Worm (Caenorhabditis elegans) whole organism, L4 larva: ENCODE data around the gene F35E12.2.

ENCODE experiments used
- D1046.2 ChIP-seq: fragments of 200-800 bp; sonication (Bioruptor generic); IDR thresholded peaks from 2 replicates; pipeline ENCODE4 v1.3.6; 2022; ENCODE audit warnings: missing genetic modification characterization, missing compliant biosample characterization
- F26F4.8 ChIP-seq: fragments of 200-800 bp; sonication (Bioruptor generic); conservative IDR thresholded peaks from 2 replicates; pipeline ENCODE4 v1.3.6; 2022; ENCODE audit warnings: missing genetic modification characterization, missing compliant biosample characterization
- R02D3.7 ChIP-seq: fragments of 150-350 bp; sonication (generic microtip); optimal IDR thresholded peaks from 3 replicates; lab custom pipeline; 2014; ENCODE audit warnings: missing biosample characterization, missing genetic modification characterization
- Y105C5A.15 ChIP-seq: fragments of 200-800 bp; sonication (Bioruptor generic); IDR thresholded peaks from 2 replicates; pipeline ENCODE4 v1.3.6; 2022; ENCODE audit warnings: missing genetic modification characterization, missing compliant biosample characterization
- Y5F2A.4 ChIP-seq: fragments of 200-800 bp; sonication (Bioruptor generic); optimal IDR thresholded peaks from 2 replicates; lab custom pipeline; 2018; ENCODE audit warnings: mild to moderate bottlenecking, missing genetic modification characterization, missing compliant biosample characterization
- ZK546.5 ChIP-seq, 2 experiments: sonication (generic microtip); optimal IDR thresholded peaks; 2 replicates each; lab custom pipeline; 2017; ENCODE audit warnings: missing biosample characterization in 2 of 2, missing genetic modification characterization in 2 of 2
- daf-12 ChIP-seq: fragments of 150-350 bp; optimal IDR thresholded peaks from 2 replicates; lab custom pipeline; 2014; ENCODE audit warnings: missing biosample characterization, missing genetic modification reagents, missing genetic modification characterization
- daf-16 ChIP-seq, 3 experiments: sonication (generic microtip); optimal IDR thresholded peaks; 2 replicates each; lab custom pipeline; 2016 to 2017; ENCODE audit warnings: missing genetic modification characterization in 3 of 3, missing genetic modification reagents in 3 of 3, mild to moderate bottlenecking in 2 of 3, missing compliant biosample characterization in 2 of 3, missing biosample characterization in 1 of 3, moderate library complexity in 1 of 3
- dmd-6 ChIP-seq: fragments of 200-800 bp; sonication (Bioruptor generic); IDR thresholded peaks from 2 replicates; pipeline ENCODE4 v1.3.6; 2022; ENCODE audit warnings: missing genetic modification reagents, missing genetic modification characterization, missing compliant biosample characterization
- dpl-1 ChIP-seq: fragments of 150-350 bp; optimal IDR thresholded peaks from 2 replicates; lab custom pipeline; 2014; ENCODE audit warnings: missing biosample characterization, missing genetic modification reagents, missing genetic modification characterization
- duxl-1 ChIP-seq: sonication (generic microtip); optimal IDR thresholded peaks from 2 replicates; lab custom pipeline; 2016; ENCODE audit warnings: mild to moderate bottlenecking, missing genetic modification characterization, moderate library complexity, missing compliant biosample characterization; ENCODE audit not compliant: poor library complexity
- dve-1 ChIP-seq: sonication (generic microtip); optimal IDR thresholded peaks from 2 replicates; lab custom pipeline; 2017; ENCODE audit warnings: antibody characterized with exemption, mild to moderate bottlenecking, missing genetic modification characterization, missing compliant biosample characterization; ENCODE audit not compliant: insufficient read depth
- egl-27 ChIP-seq: sonication (generic microtip); optimal IDR thresholded peaks from 3 replicates; lab custom pipeline; 2017; ENCODE audit warnings: missing biosample characterization, missing genetic modification reagents, missing genetic modification characterization
- egl-43 ChIP-seq: fragments of 200-800 bp; sonication (Bioruptor generic); IDR thresholded peaks from 2 replicates; pipeline ENCODE4 v1.3.6; 2022; ENCODE audit warnings: missing genetic modification reagents, missing genetic modification characterization, missing compliant biosample characterization
- fkh-10 ChIP-seq: fragments of 150-350 bp; optimal IDR thresholded peaks from 2 replicates; lab custom pipeline; 2014; ENCODE audit warnings: missing biosample characterization, missing genetic modification reagents, missing genetic modification characterization
- gei-8 ChIP-seq: fragments of 200-800 bp; sonication (Bioruptor generic); optimal IDR thresholded peaks from 2 replicates; lab custom pipeline; 2018; ENCODE audit warnings: mild to moderate bottlenecking, missing genetic modification characterization, missing compliant biosample characterization
- hlh-11 ChIP-seq: fragments of 200-800 bp; sonication (Bioruptor generic); optimal IDR thresholded peaks from 2 replicates; lab custom pipeline; 2018; ENCODE audit warnings: mild to moderate bottlenecking, missing genetic modification characterization, missing compliant biosample characterization
- hlh-30 ChIP-seq: sonication (generic microtip); optimal IDR thresholded peaks from 2 replicates; lab custom pipeline; 2017; ENCODE audit warnings: antibody characterized with exemption, mild to moderate bottlenecking, missing genetic modification characterization, missing compliant biosample characterization; ENCODE audit not compliant: insufficient read depth
- hmg-1.1 ChIP-seq: fragments of 200-800 bp; sonication (Bioruptor generic); IDR thresholded peaks from 2 replicates; pipeline ENCODE4 v1.3.6; 2022; ENCODE audit warnings: missing genetic modification reagents, missing genetic modification characterization, missing compliant biosample characterization
- lim-7 ChIP-seq: fragments of 200-800 bp; sonication (Bioruptor generic); IDR thresholded peaks from 2 replicates; pipeline ENCODE4 v1.3.6; 2022; ENCODE audit warnings: missing genetic modification characterization, missing compliant biosample characterization
- lin-1 ChIP-seq: fragments of 200-800 bp; sonication (Bioruptor generic); IDR thresholded peaks from 2 replicates; pipeline ENCODE4 v1.3.6; 2022; ENCODE audit warnings: missing genetic modification reagents, missing genetic modification characterization, missing compliant biosample characterization
- lin-13 ChIP-seq: fragments of 150-350 bp; optimal IDR thresholded peaks from 2 replicates; lab custom pipeline; 2014; ENCODE audit warnings: missing biosample characterization, missing genetic modification reagents, missing genetic modification characterization
- lsy-2 ChIP-seq, 2 experiments: fragments of 150-350 bp in 1 of 2; sonication (generic microtip) in 1 of 2; optimal IDR thresholded peaks; 2 replicates each; lab custom pipeline; 2014 to 2017; ENCODE audit warnings: missing biosample characterization in 2 of 2, missing genetic modification characterization in 2 of 2
- mdt-29 ChIP-seq: fragments of 200-800 bp; sonication (Bioruptor generic); IDR thresholded peaks from 2 replicates; pipeline ENCODE4 v1.3.6; 2022; ENCODE audit warnings: missing genetic modification reagents, missing genetic modification characterization, missing compliant biosample characterization
- mep-1 ChIP-seq: fragments of 150-350 bp; sonication (generic microtip); optimal IDR thresholded peaks from 3 replicates; lab custom pipeline; 2014; ENCODE audit warnings: missing biosample characterization, missing genetic modification characterization
- mes-2 ChIP-seq: sonication (generic microtip); optimal IDR thresholded peaks from 2 replicates; lab custom pipeline; 2016; ENCODE audit warnings: missing genotype, mild to moderate bottlenecking, missing genetic modification characterization, missing compliant biosample characterization; ENCODE audit not compliant: poor library complexity, severe bottlenecking
- nhr-28 ChIP-seq: fragments of 150-350 bp; optimal IDR thresholded peaks from 2 replicates; lab custom pipeline; 2014; ENCODE audit warnings: missing biosample characterization, missing genetic modification characterization
- nhr-41 ChIP-seq: fragments of 200-800 bp; sonication (Bioruptor generic); IDR thresholded peaks from 2 replicates; pipeline ENCODE4 v1.3.6; 2022; ENCODE audit warnings: missing genetic modification reagents, missing genetic modification characterization, missing compliant biosample characterization
- nhr-6 ChIP-seq: fragments of 150-350 bp; optimal IDR thresholded peaks from 2 replicates; lab custom pipeline; 2014; ENCODE audit warnings: missing biosample characterization, missing genetic modification characterization
- nhr-77 ChIP-seq: fragments of 150-350 bp; optimal IDR thresholded peaks from 2 replicates; lab custom pipeline; 2014; ENCODE audit warnings: missing biosample characterization, missing genetic modification characterization
- php-3 ChIP-seq: fragments of 200-800 bp; sonication (Bioruptor generic); IDR thresholded peaks from 2 replicates; pipeline ENCODE4 v1.3.6; 2022; ENCODE audit warnings: missing genetic modification reagents, missing genetic modification characterization, missing compliant biosample characterization
- pqm-1 ChIP-seq: sonication (generic microtip); optimal IDR thresholded peaks from 2 replicates; lab custom pipeline; 2017; ENCODE audit warnings: missing biosample characterization, missing genetic modification characterization
- rbr-2 ChIP-seq: sonication (generic microtip); optimal IDR thresholded peaks from 2 replicates; lab custom pipeline; 2016; ENCODE audit warnings: missing genotype, missing genetic modification characterization, missing compliant biosample characterization
- saeg-2 ChIP-seq: fragments of 200-800 bp; sonication (Bioruptor generic); IDR thresholded peaks from 2 replicates; pipeline ENCODE4 v1.3.6; 2022; ENCODE audit warnings: missing genetic modification reagents, missing genetic modification characterization, missing compliant biosample characterization
- set-16 ChIP-seq: fragments of 200-800 bp; sonication (Bioruptor generic); IDR thresholded peaks from 2 replicates; pipeline ENCODE4 v1.3.6; 2022; ENCODE audit warnings: missing genetic modification reagents, missing genetic modification characterization, missing compliant biosample characterization
- spr-1 ChIP-seq: sonication (generic microtip); optimal IDR thresholded peaks from 2 replicates; lab custom pipeline; 2016; ENCODE audit warnings: mild to moderate bottlenecking, missing genetic modification characterization, missing compliant biosample characterization
- unc-39 ChIP-seq: sonication (generic microtip); optimal IDR thresholded peaks from 2 replicates; lab custom pipeline; 2017; ENCODE audit warnings: missing biosample characterization, missing genetic modification characterization
- unc-62 ChIP-seq, 3 experiments: fragments of 150-350 bp in 1 of 3; sonication (generic microtip); optimal IDR thresholded peaks in 2 of 3; peaks in 1 of 3; 1 replicate in 1 of 3; 2 replicates in 2 of 3; lab custom pipeline; 2014 to 2017; ENCODE audit warnings: missing biosample characterization in 3 of 3, missing genetic modification characterization in 3 of 3, missing genetic modification reagents in 3 of 3, missing genotype in 1 of 3
- vab-7 ChIP-seq: fragments of 200-800 bp; sonication (Bioruptor generic); IDR thresholded peaks from 2 replicates; pipeline ENCODE4 v1.3.6; 2022; ENCODE audit warnings: missing genetic modification reagents, missing genetic modification characterization, missing compliant biosample characterization
- ztf-11 ChIP-seq: fragments of 150-350 bp; optimal IDR thresholded peaks from 2 replicates; lab custom pipeline; 2014; ENCODE audit warnings: missing biosample characterization, missing genetic modification characterization

F35E12.2 gene

DNA sequence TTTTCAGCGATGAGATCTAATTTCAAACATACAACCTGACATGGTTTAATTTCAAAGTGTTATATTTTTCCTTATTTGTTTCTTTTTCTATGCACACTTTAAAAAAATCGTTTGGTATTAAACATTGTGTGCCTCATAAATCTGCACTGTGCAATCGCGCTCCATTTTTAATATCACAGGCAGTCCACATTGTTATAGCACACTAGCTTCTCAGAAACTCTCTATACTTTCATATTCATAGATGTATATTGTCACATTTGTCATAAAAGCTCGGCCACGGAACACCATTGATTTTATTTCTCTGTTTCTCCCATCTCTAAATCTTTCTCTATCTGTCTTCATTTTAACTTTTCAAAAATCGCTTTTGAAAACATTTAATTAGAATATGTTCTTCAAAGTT is 32.7 kb upstream of the F35E12.2 start:
- TF ChIP-seq dve-1, result peak; percentile 64
- TF ChIP-seq nhr-6 (tag; lab: Kevin White, UChicago), result peak; percentile 62
- no peak for TF ChIP-seq Y105C5A.15 (GFP tag; lab: Robert Waterston, UW)
- no peak for TF ChIP-seq F26F4.8
- peak; percentile 18 for TF ChIP-seq mep-1 (tag; lab: Kevin White, UChicago)
- TF ChIP-seq hmg-1.1 (GFP tag; lab: Robert Waterston, UW), result 0 out of 2 replicates have a peak, but pooled peaks have one; percentile 27
- no peak for TF ChIP-seq unc-62 (GFP tag; optimal IDR thresholded peaks at IDR 0.05 in 1 of 2; lab: Kevin White, UChicago)
- no peak for TF ChIP-seq unc-62 (tag; optimal IDR thresholded peaks at IDR 0.05; lab: Kevin White, UChicago)
- TF ChIP-seq rbr-2 (tag; lab: Kevin White, UChicago), result peak; percentile 46
- no peak for TF ChIP-seq lin-13 (GFP tag; lab: Kevin White, UChicago)
- TF ChIP-seq hlh-30, result peak; percentile 35
- peak; percentile 7 for TF ChIP-seq dpl-1
- 0 out of 2 replicates have a peak, but pooled peaks have one; percentile 7 for TF ChIP-seq dmd-6 (GFP tag; lab: Robert Waterston, UW)
- TF ChIP-seq D1046.2 (GFP tag; lab: Robert Waterston, UW), result no peak
- TF ChIP-seq lsy-2 (tag; optimal IDR thresholded peaks at IDR 0.05; lab: Kevin White, UChicago), result peak in 1 of 2 experiments; percentile 69
- TF ChIP-seq fkh-10 (GFP tag; lab: Kevin White, UChicago), result peak; percentile 8
- TF ChIP-seq egl-43 (GFP tag; lab: Robert Waterston, UW), result no peak
- no peak for TF ChIP-seq mdt-29
- TF ChIP-seq mes-2 (tag; lab: Kevin White, UChicago), result peak; percentile 67
- no peak for TF ChIP-seq saeg-2 (GFP tag; lab: Robert Waterston, UW)
- TF ChIP-seq, all 104 proteins: peak for 11

DNA sequence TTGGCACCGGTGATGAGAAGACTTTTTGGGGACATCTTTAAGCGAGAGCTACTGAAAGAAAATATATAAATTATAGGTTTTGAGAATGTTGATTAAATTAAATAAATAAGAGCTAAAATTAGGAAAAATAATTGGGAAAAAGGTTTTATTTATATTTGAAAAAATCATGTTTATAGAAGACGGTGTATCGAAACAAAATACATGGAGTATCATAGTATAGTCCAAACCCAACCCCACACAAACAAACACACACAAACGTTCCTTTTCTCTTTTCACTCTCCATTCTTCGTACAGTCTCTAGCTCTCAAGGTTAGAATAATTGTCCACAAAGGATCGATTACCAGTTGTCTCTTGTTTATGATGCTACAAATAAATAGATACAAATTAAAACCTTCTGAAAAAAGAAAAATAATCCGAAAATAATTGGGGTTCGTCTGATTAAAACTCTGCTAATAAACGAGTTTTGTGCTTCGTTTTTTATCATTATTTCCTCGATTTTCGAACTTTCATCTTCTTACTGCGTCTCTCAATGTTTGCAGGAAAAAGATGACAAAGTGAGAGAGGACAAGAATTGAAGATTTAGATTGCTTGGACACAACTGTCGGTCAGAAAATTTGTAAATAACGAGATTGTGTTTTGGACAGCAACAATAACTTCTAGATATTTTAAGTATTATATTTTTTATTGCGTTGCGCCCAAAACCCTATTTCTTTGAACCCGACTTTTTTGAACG is 31.8 kb upstream of the F35E12.2 start, which contains the start of gene F20G2.2:
Gene F20G2.2 (minus strand): TSS at position 51 of the 733 bp plus-strand sequence.
- TF ChIP-seq lim-7 (GFP tag; lab: Robert Waterston, UW), result no peak
- peak; percentile 44 for TF ChIP-seq nhr-28 (tag; lab: Kevin White, UChicago)
- TF ChIP-seq dmd-6 (GFP tag; lab: Robert Waterston, UW), result peak; percentile 45; the same call in 1 of the 2 replicates
- no peak for TF ChIP-seq rbr-2 (tag; lab: Kevin White, UChicago)
- peak in 1 of 2 experiments; percentile 2 for TF ChIP-seq daf-16 (GFP tag; optimal IDR thresholded peaks at IDR 0.05; lab: Kevin White, UChicago)
- peak; percentile 21 for TF ChIP-seq daf-16 (tag; optimal IDR thresholded peaks at IDR 0.05; lab: Kevin White, UChicago)
- peak; percentile 1 for TF ChIP-seq mep-1 (tag; lab: Kevin White, UChicago)
- peak; percentile 34 for TF ChIP-seq hlh-11 (tag; lab: Kevin White, UChicago)
- TF ChIP-seq mes-2 (tag; lab: Kevin White, UChicago), result no peak
- TF ChIP-seq vab-7 (GFP tag; lab: Robert Waterston, UW), result no peak
- no peak for TF ChIP-seq spr-1 (tag; lab: Kevin White, UChicago)
- peak; percentile 35 for TF ChIP-seq dve-1
- no peak for TF ChIP-seq R02D3.7 (tag; lab: Kevin White, UChicago)
- TF ChIP-seq, all 104 proteins: peak for 6

DNA sequence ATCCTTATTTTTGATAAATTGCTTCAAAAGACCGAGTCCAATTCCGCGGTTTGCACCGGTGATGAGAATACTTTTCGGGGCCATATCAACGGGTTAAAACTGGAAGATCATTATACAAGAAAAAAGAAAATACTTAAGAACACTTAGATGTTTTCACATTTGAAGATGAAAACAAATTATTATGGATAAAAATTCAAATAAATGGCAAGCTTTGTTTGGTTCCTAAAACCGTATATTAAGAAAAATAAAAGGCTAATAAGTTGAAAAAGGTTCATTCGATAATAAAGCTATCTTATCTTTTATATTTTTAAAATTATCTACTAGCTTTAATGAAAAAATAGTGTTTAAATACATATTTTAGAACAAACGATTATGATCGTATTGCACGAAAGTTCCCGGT is 28.8 kb upstream of the F35E12.2 start, which contains the start of gene F20G2.1:
Gene F20G2.1 (minus strand): TSS at position 101 of the 400 bp plus-strand sequence.
- TF ChIP-seq egl-27, result no peak
- no peak for TF ChIP-seq nhr-77 (tag; lab: Kevin White, UChicago)
- TF ChIP-seq daf-16 (GFP tag; optimal IDR thresholded peaks at IDR 0.05; lab: Kevin White, UChicago), result no peak
- no peak for TF ChIP-seq daf-16 (tag; optimal IDR thresholded peaks at IDR 0.05; lab: Kevin White, UChicago)

DNA sequence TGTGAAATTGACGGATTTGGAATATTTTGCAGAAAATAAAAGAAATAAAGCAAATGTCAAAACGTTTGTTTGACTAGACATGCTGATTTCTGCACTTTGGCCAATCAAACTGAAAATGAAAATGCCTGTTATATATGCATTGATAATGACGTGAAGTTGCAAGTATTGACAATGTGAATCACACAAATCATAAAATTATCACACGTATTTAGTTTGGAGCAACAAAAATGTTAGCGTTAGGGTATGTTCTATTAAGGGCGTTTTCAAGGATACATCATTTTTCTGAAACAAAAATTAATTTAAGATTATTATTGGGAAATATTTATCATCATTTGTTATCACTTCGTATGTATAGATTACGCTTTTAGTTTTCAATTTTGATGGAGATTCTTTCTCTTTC is 27.1 kb upstream of the F35E12.2 start, which contains the start of gene cld-9:
Gene cld-9 (minus strand): TSS at position 81 of the 400 bp plus-strand sequence.
- TF ChIP-seq ZK546.5 (tag; optimal IDR thresholded peaks at IDR 0.05; lab: Kevin White, UChicago), result no peak
- no peak for TF ChIP-seq unc-39 (tag; lab: Kevin White, UChicago)
- TF ChIP-seq hlh-11 (tag; lab: Kevin White, UChicago), result peak; percentile 7
- peak; percentile 28 for TF ChIP-seq nhr-77 (tag; lab: Kevin White, UChicago)
- TF ChIP-seq lin-1 (GFP tag; lab: Robert Waterston, UW), result no peak
- TF ChIP-seq daf-16 (GFP tag; optimal IDR thresholded peaks at IDR 0.05; lab: Kevin White, UChicago), result no peak
- TF ChIP-seq daf-16 (tag; optimal IDR thresholded peaks at IDR 0.05; lab: Kevin White, UChicago), result peak; percentile 63
- TF ChIP-seq nhr-41 (GFP tag; lab: Robert Waterston, UW), result no peak
- TF ChIP-seq set-16 (GFP tag; lab: Robert Waterston, UW), result no peak
- TF ChIP-seq nhr-28 (tag; lab: Kevin White, UChicago), result peak; percentile 0
- TF ChIP-seq Y5F2A.4 (GFP tag; lab: Kevin White, UChicago), result no peak
- no peak for TF ChIP-seq ztf-11 (tag; lab: Kevin White, UChicago)
- 0 out of 2 replicates have a peak, but pooled peaks have one; percentile 30 for TF ChIP-seq php-3 (GFP tag; lab: Robert Waterston, UW)
- peak; percentile 51 for TF ChIP-seq pqm-1 (tag; lab: Kevin White, UChicago)
- no peak for TF ChIP-seq duxl-1 (tag; lab: Kevin White, UChicago)
- no peak for TF ChIP-seq D1046.2 (GFP tag; lab: Robert Waterston, UW)
- peak; percentile 65 for TF ChIP-seq dmd-6 (GFP tag; lab: Robert Waterston, UW)
- no peak for TF ChIP-seq saeg-2 (GFP tag; lab: Robert Waterston, UW)
- no peak for TF ChIP-seq daf-12 (tag; lab: Kevin White, UChicago)
- TF ChIP-seq spr-1 (tag; lab: Kevin White, UChicago), result no peak
- no peak for TF ChIP-seq gei-8 (GFP tag; lab: Kevin White, UChicago)
